Fruit fly (Drosophila melanogaster): Measurements from ENCODE around the gene Bre1.

Bre1 gene

DNA sequence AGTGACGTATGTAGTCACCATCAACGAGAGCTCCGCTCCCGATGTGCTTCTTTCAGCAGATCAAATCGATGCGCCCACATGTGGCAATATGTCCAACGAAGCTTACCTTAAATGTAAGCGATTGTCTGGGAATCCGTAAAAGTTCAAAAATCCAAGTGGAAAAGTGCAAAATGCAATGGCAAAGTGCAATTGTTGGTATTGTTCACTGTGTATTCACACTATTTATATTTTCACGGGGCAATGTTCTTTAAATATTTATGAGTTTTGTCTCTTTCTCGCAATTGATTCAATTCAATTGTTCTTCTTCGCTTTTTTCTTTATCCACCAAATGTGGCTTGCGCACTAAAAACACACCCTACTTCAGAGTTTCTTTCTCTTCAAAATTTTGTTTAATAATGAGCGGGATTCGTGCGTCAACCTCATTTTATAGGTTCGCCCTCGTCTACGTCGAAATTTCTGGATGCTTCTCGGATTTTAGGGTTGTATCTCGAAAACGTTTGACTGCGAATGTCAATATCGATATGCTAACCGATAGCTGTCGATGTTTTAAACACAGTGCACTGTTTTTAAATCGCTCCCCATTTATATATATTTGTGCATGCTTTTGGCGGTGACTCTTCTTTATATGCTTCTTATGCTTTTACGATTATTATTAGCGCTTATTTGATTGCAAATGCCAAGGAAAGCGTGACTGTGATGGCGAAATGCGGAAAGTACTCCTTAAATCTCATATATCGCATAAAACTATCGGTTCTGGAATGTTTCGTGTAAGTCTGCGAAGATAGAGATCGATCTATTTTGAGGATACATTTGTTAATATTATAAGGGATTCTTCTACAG is 42.0 kb downstream of the Bre1 start, which contains the start of gene DnaJ-1 (continued):
- TF ChIP-seq Bgb (GFP tag; IDR thresholded peaks at IDR 0.05; ENCODE audit: partially characterized antibody), result peak; percentile 98
- no peak for TF ChIP-seq CG2889 (GFP tag; IDR thresholded peaks at IDR 0.05)
- peak; percentile 98 for TF ChIP-seq CG2116 (GFP tag; optimal IDR thresholded peaks at IDR 0.05)
- no peak for TF ChIP-seq CG13123 (GFP tag; optimal IDR thresholded peaks at IDR 0.05)
- peak; percentile 70 for TF ChIP-seq CG18599 (GFP tag; optimal IDR thresholded peaks at IDR 0.05)
- TF ChIP-seq pita (GFP tag; optimal IDR thresholded peaks at IDR 0.05), result no peak
- no peak for TF ChIP-seq CG7745 (tag; optimal IDR thresholded peaks at IDR 0.05)
- TF ChIP-seq CG6689 (GFP tag; IDR thresholded peaks at IDR 0.05), result peak; percentile 58
- TF ChIP-seq NFAT (GFP tag; IDR thresholded peaks at IDR 0.05), result peak; percentile 29; the same call in 1 of the 2 replicates
- TF ChIP-seq CoRest (tag; optimal IDR thresholded peaks at IDR 0.05), result peak; percentile 6
- TF ChIP-seq HmgZ (tag; optimal IDR thresholded peaks at IDR 0.05), result peak; percentile 60
- peak; percentile 3 for TF ChIP-seq ind (GFP tag; optimal IDR thresholded peaks at IDR 0.05)
- peak; percentile 67 for TF ChIP-seq pfk (GFP tag; optimal IDR thresholded peaks at IDR 0.05)
- peak; percentile 51 for TF ChIP-seq abd-A (tag; optimal IDR thresholded peaks at IDR 0.05)
- peak; percentile 30 for TF ChIP-seq CG17359 (tag; optimal IDR thresholded peaks at IDR 0.05)
- peak; percentile 26 for TF ChIP-seq CG3407 (GFP tag; optimal IDR thresholded peaks at IDR 0.05)
- peak; percentile 9 for TF ChIP-seq Ssrp (tag; optimal IDR thresholded peaks at IDR 0.05)
- peak; percentile 30 for TF ChIP-seq CG9437 (GFP tag; optimal IDR thresholded peaks at IDR 0.05)
- TF ChIP-seq maf-S (GFP tag; optimal IDR thresholded peaks at IDR 0.05), result no peak
- peak; percentile 17 for TF ChIP-seq CG18262 (tag; optimal IDR thresholded peaks at IDR 0.05)
- TF ChIP-seq caup (GFP tag; optimal IDR thresholded peaks at IDR 0.05; ENCODE audit: severe bottlenecking), result peak; percentile 41
- peak; percentile 12; the same call in 1 of the 3 replicates for TF ChIP-seq so (GFP tag; IDR thresholded peaks at IDR 0.05)
- TF ChIP-seq CG32532 (GFP tag; IDR thresholded peaks at IDR 0.05), result peak; percentile 23; the same call in 1 of the 2 replicates
- TF ChIP-seq CG10959 (GFP tag; IDR thresholded peaks at IDR 0.05), result no peak
- no peak for TF ChIP-seq hkb (optimal IDR thresholded peaks at IDR 0.05)
- no peak for TF ChIP-seq hkb (GFP tag; IDR thresholded peaks at IDR 0.05)
- no peak for TF ChIP-seq jigr1 (GFP tag; IDR thresholded peaks at IDR 0.05)
- no peak for TF ChIP-seq gce (GFP tag; IDR thresholded peaks at IDR 0.05)
- no peak for TF ChIP-seq sob (GFP tag; IDR thresholded peaks at IDR 0.05)
- peak; percentile 37 for TF ChIP-seq unpg (GFP tag; optimal IDR thresholded peaks at IDR 0.05)
- TF ChIP-seq slp2 (GFP tag; optimal IDR thresholded peaks at IDR 0.05), result no peak
- no peak for TF ChIP-seq CG6254 (GFP tag; optimal IDR thresholded peaks at IDR 0.05)
- peak; percentile 71 for TF ChIP-seq Dp (GFP tag; optimal IDR thresholded peaks at IDR 0.05)
- TF ChIP-seq CG12236 (GFP tag; optimal IDR thresholded peaks at IDR 0.05), result no peak
- no peak for TF ChIP-seq fd96Cb (tag; optimal IDR thresholded peaks at IDR 0.05)
- peak; percentile 3 for TF ChIP-seq bab2 (GFP tag; optimal IDR thresholded peaks at IDR 0.05)
- peak; percentile 98 for TF ChIP-seq Dll (GFP tag; IDR thresholded peaks at IDR 0.05; ENCODE audit: partially characterized antibody)
- TF ChIP-seq CG9727 (GFP tag; optimal IDR thresholded peaks at IDR 0.05), result peak; percentile 18
- TF ChIP-seq CG6272 (GFP tag; IDR thresholded peaks at IDR 0.05), result peak; percentile 50; the same call in 1 of the 2 replicates
- peak; percentile 20 for TF ChIP-seq HLHmδ (GFP tag; optimal IDR thresholded peaks at IDR 0.05)
- TF ChIP-seq Hsf (GFP tag; optimal IDR thresholded peaks at IDR 0.05), result peak; percentile 64
- TF ChIP-seq hbn (GFP tag; IDR thresholded peaks at IDR 0.05; ENCODE audit: partially characterized antibody), result peak; percentile 98
- TF ChIP-seq ken (GFP tag; IDR thresholded peaks at IDR 0.05), result no peak; the same call in 2 of the 3 replicates
- no peak for TF ChIP-seq pnt (GFP tag; optimal IDR thresholded peaks at IDR 0.05)
- TF ChIP-seq ftz-f1 (GFP tag; optimal IDR thresholded peaks at IDR 0.05), result no peak
- TF ChIP-seq bsh (GFP tag; optimal IDR thresholded peaks at IDR 0.05), result peak; percentile 19 to 20
- TF ChIP-seq stwl (tag; optimal IDR thresholded peaks at IDR 0.05), result peak; percentile 67
- no peak for TF ChIP-seq eyg (GFP tag; optimal IDR thresholded peaks at IDR 0.05)

Measured in whole organism, embryonic.